Worm (Caenorhabditis elegans): Measurements from ENCODE around the gene cnep-1.

DNA sequence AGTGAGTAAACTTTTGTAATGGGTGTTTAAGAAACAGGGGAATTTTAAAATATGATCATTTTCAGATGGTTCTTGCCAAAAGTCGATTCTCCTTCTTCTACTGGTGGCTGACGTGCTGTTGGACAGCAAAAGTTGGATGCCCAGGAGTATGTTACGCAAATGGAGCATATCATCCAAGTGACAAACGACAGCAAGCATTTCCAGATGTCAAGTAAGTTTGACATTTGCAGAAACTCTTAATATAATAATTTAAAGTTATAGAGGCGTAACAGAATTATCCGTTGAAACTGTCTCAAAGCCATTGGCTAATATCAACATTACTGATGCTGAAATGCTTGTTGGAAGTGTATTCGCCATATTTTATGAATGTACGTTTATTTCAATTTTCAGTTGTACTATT lies 37.9 kb downstream of the cnep-1 start:
- TF ChIP-seq ama-1 (optimal IDR thresholded peaks at IDR 0.05) (no peak), tbx-37 (GFP tag; conservative IDR thresholded peaks at IDR 0.05) (no peak), ceh-13 (GFP tag; optimal IDR thresholded peaks at IDR 0.05) (no peak), tbx-11 (GFP tag; IDR thresholded peaks at IDR 0.05) (no peak), hmg-4 (GFP tag; optimal IDR thresholded peaks at IDR 0.05) (no peak)
